Fruit fly (Drosophila melanogaster) whole organism: ENCODE results near the gene elg1.

Experiments
- EcR ChIP-seq, 2 experiments: fragments of >200 bp; optimal IDR thresholded peaks; 2 replicates each; lab custom pipeline; 2017; ENCODE audit warnings: missing biosample characterization in 2 of 2, missing genetic modification characterization in 2 of 2, missing genetic modification reagents in 2 of 2
- psq ChIP-seq: fragments of >200 bp; optimal IDR thresholded peaks from 2 replicates; lab custom pipeline; 2017

- TF ChIP-seq psq = no peak
- no peak for TF ChIP-seq EcR (GFP tag; optimal IDR thresholded peaks at IDR 0.05; lab: Kevin White, UChicago)
Observed at dm6 chr3L:16147819-16148236, 16.0 kb downstream of the elg1 start.
